Fruit fly (Drosophila melanogaster) whole organism, embryonic: ENCODE data around the gene CG42866.

Experiments
- B-H1 ChIP-seq: fragments of 200-800 bp; sonication (Bioruptor generic); IDR thresholded peaks from 3 replicates; pipeline ENCODE4 v1.3.6; 2022; ENCODE audit warnings: missing biosample characterization, missing genetic modification characterization
- CG1024 ChIP-seq: fragments of 200-800 bp; sonication (Bioruptor generic); IDR thresholded peaks from 2 replicates; pipeline ENCODE4 v1.3.6; 2022; ENCODE audit warnings: missing biosample characterization, missing genetic modification characterization
- CG10366 ChIP-seq: fragments of 200-800 bp; sonication (Bioruptor generic); IDR thresholded peaks from 2 replicates; pipeline ENCODE4 v1.3.6; 2022; ENCODE audit warnings: missing biosample characterization, missing genetic modification characterization
- CG10959 ChIP-seq: fragments of 200-800 bp; sonication (Bioruptor generic); IDR thresholded peaks from 2 replicates; pipeline ENCODE4 v1.3.6; 2022; ENCODE audit warnings: missing biosample characterization, missing genetic modification characterization
- CG10979 ChIP-seq: fragments of 200-800 bp; sonication (Bioruptor generic); optimal IDR thresholded peaks from 2 replicates; lab custom pipeline; 2018; ENCODE audit warnings: missing biosample characterization, mild to moderate bottlenecking, missing genetic modification characterization, moderate library complexity
- CG12155 ChIP-seq: fragments of 200-800 bp; sonication (Bioruptor generic); optimal IDR thresholded peaks from 3 replicates; lab custom pipeline; 2016; ENCODE audit warnings: missing biosample characterization, missing genetic modification characterization
- CG13287 ChIP-seq: fragments of 200-800 bp; sonication (Bioruptor generic); IDR thresholded peaks from 2 replicates; pipeline ENCODE4 v1.3.6; 2022; ENCODE audit warnings: missing biosample characterization, missing genetic modification characterization; ENCODE audit not compliant: partially characterized antibody
- CG14710 ChIP-seq: fragments of 200-800 bp; sonication (Bioruptor generic); optimal IDR thresholded peaks from 3 replicates; lab custom pipeline; 2019; ENCODE audit warnings: missing biosample characterization, mild to moderate bottlenecking, missing genetic modification characterization, moderate library complexity
- CG15073 ChIP-seq: fragments of 200-800 bp; sonication (Bioruptor generic); optimal IDR thresholded peaks from 2 replicates; lab custom pipeline; 2016; ENCODE audit warnings: missing biosample characterization, missing genetic modification characterization
- CG15479 ChIP-seq: fragments of 200-800 bp; sonication (Bioruptor generic); optimal IDR thresholded peaks from 3 replicates; lab custom pipeline; 2019; ENCODE audit warnings: missing biosample characterization, mild to moderate bottlenecking, missing genetic modification characterization, moderate library complexity
- CG31388 ChIP-seq: fragments of 200-800 bp; sonication (Bioruptor generic); optimal IDR thresholded peaks from 2 replicates; lab custom pipeline; 2016; ENCODE audit warnings: missing biosample characterization, missing genetic modification characterization
- CG3407 ChIP-seq: fragments of 200-800 bp; sonication (Bioruptor generic); optimal IDR thresholded peaks from 2 replicates; lab custom pipeline; 2018; ENCODE audit warnings: missing biosample characterization, mild to moderate bottlenecking, missing genetic modification characterization
- CG42726 ChIP-seq: fragments of 200-800 bp; sonication (Bioruptor generic); IDR thresholded peaks from 2 replicates; pipeline ENCODE4 v1.3.6; 2022; ENCODE audit warnings: missing biosample characterization, missing genetic modification characterization; ENCODE audit not compliant: partially characterized antibody
- CG43689 ChIP-seq: fragments of 200-800 bp; sonication (Bioruptor generic); IDR thresholded peaks from 2 replicates; pipeline ENCODE4 v1.3.6; 2022; ENCODE audit warnings: missing biosample characterization, missing genetic modification characterization
- CG7357 ChIP-seq: fragments of 200-800 bp; sonication (Bioruptor generic); IDR thresholded peaks from 3 replicates; pipeline ENCODE4 v1.3.6; 2022; ENCODE audit warnings: missing biosample characterization, missing genetic modification characterization
- CG7372 ChIP-seq: fragments of 200-800 bp; sonication (Bioruptor generic); IDR thresholded peaks from 2 replicates; pipeline ENCODE4 v1.3.6; 2022; ENCODE audit warnings: missing biosample characterization, missing genetic modification characterization
- CG7556 ChIP-seq: fragments of 200-800 bp; sonication (Bioruptor generic); optimal IDR thresholded peaks from 2 replicates; lab custom pipeline; 2017; ENCODE audit warnings: missing biosample characterization, mild to moderate bottlenecking, missing genetic modification characterization
- CG7963 ChIP-seq: fragments of 200-800 bp; sonication (Bioruptor generic); IDR thresholded peaks from 3 replicates; pipeline ENCODE4 v1.3.6; 2022; ENCODE audit warnings: missing biosample characterization, missing genetic modification characterization; ENCODE audit not compliant: partially characterized antibody
- Chrac-16 ChIP-seq: fragments of 200-800 bp; sonication (Bioruptor generic); optimal IDR thresholded peaks from 3 replicates; lab custom pipeline; 2016; ENCODE audit warnings: missing biosample characterization, missing genetic modification characterization
- CkIIα-i1 ChIP-seq: fragments of 200-800 bp; sonication (Bioruptor generic); IDR thresholded peaks from 2 replicates; pipeline ENCODE4 v1.3.6; 2022; ENCODE audit warnings: missing biosample characterization, missing genetic modification characterization
- Dref ChIP-seq: fragments of 200-800 bp; sonication (Bioruptor generic); IDR thresholded peaks from 2 replicates; pipeline ENCODE4 v1.3.6; 2022; ENCODE audit warnings: missing biosample characterization, missing genetic modification characterization
- Drgx ChIP-seq: fragments of 200-800 bp; sonication (Bioruptor generic); IDR thresholded peaks from 2 replicates; pipeline ENCODE4 v1.3.6; 2022; ENCODE audit warnings: missing biosample characterization, missing genetic modification characterization
- ERR ChIP-seq: fragments of 200-800 bp; sonication (Bioruptor generic); optimal IDR thresholded peaks from 2 replicates; lab custom pipeline; 2016; ENCODE audit warnings: missing biosample characterization, missing genetic modification characterization
- Elba2 ChIP-seq: fragments of 200-800 bp; sonication (Bioruptor generic); optimal IDR thresholded peaks from 3 replicates; lab custom pipeline; 2016; ENCODE audit warnings: missing biosample characterization, missing genetic modification characterization
- Ets65A ChIP-seq: fragments of 200-800 bp; sonication (Bioruptor generic); peaks from one replicate; lab custom pipeline; 2016; ENCODE audit warnings: missing biosample characterization, missing genetic modification characterization
- Jarid2 ChIP-seq: fragments of 200-800 bp; sonication (Bioruptor generic); optimal IDR thresholded peaks from 3 replicates; lab custom pipeline; 2017; ENCODE audit warnings: mild to moderate bottlenecking, missing biosample characterization, missing genetic modification reagents, missing genetic modification characterization
- MESR4 ChIP-seq: fragments of 200-800 bp; sonication (Bioruptor generic); optimal IDR thresholded peaks from 2 replicates; lab custom pipeline; 2018; ENCODE audit warnings: missing biosample characterization, mild to moderate bottlenecking, missing genetic modification characterization, moderate library complexity
- Meics ChIP-seq: fragments of 200-800 bp; sonication (Bioruptor generic); optimal IDR thresholded peaks from 2 replicates; lab custom pipeline; 2017; ENCODE audit warnings: missing biosample characterization, mild to moderate bottlenecking, missing genetic modification characterization
- Nf-YA ChIP-seq: fragments of 200-800 bp; sonication (Bioruptor generic); IDR thresholded peaks from 2 replicates; pipeline ENCODE4 v1.3.6; 2022; ENCODE audit warnings: missing biosample characterization, missing genetic modification characterization
- Nf-YC ChIP-seq: fragments of 200-800 bp; optimal IDR thresholded peaks from 3 replicates; lab custom pipeline; 2019; ENCODE audit warnings: missing biosample characterization, mild to moderate bottlenecking, missing genetic modification characterization, moderate library complexity
- Oaz ChIP-seq: fragments of 200-800 bp; sonication (Bioruptor generic); IDR thresholded peaks from 2 replicates; pipeline ENCODE4 v1.3.6; 2022; ENCODE audit warnings: missing biosample characterization, missing genetic modification characterization
- PHDP ChIP-seq: fragments of 200-800 bp; sonication (Bioruptor generic); optimal IDR thresholded peaks from 3 replicates; lab custom pipeline; 2018; ENCODE audit warnings: missing biosample characterization, mild to moderate bottlenecking, missing genetic modification characterization, moderate library complexity
- az2 ChIP-seq: fragments of 200-800 bp; sonication (Bioruptor generic); optimal IDR thresholded peaks from 3 replicates; lab custom pipeline; 2016; ENCODE audit warnings: missing biosample characterization, missing genetic modification characterization
- btn ChIP-seq: fragments of 200-800 bp; sonication (Bioruptor generic); optimal IDR thresholded peaks from 2 replicates; lab custom pipeline; 2016; ENCODE audit warnings: missing biosample characterization, missing genetic modification characterization
- cg ChIP-seq: fragments of 200-800 bp; sonication (Bioruptor generic); optimal IDR thresholded peaks from 3 replicates; lab custom pipeline; 2019; ENCODE audit warnings: missing biosample characterization, mild to moderate bottlenecking, missing genetic modification characterization, moderate library complexity
- cwo ChIP-seq: fragments of 200-800 bp; sonication (Bioruptor generic); optimal IDR thresholded peaks from 3 replicates; lab custom pipeline; 2017; ENCODE audit warnings: missing biosample characterization, missing genetic modification characterization, mild to moderate bottlenecking, moderate library complexity, missing genetic modification reagents
- dm ChIP-seq: fragments of 200-800 bp; sonication (Bioruptor generic); optimal IDR thresholded peaks from 3 replicates; lab custom pipeline; 2016; ENCODE audit warnings: missing biosample characterization, missing genetic modification characterization
- gem ChIP-seq: fragments of 200-800 bp; sonication (Bioruptor generic); optimal IDR thresholded peaks from 2 replicates; lab custom pipeline; 2019; ENCODE audit warnings: missing biosample characterization, mild to moderate bottlenecking, missing genetic modification characterization, moderate library complexity
- grn ChIP-seq: fragments of 200-800 bp; sonication (Bioruptor generic); optimal IDR thresholded peaks from 3 replicates; lab custom pipeline; 2017; ENCODE audit warnings: missing biosample characterization, missing genetic modification characterization
- h ChIP-seq: fragments of >200 bp; optimal IDR thresholded peaks from 2 replicates; lab custom pipeline; 2017
- insv ChIP-seq, 2 experiments: fragments of 200-800 bp; sonication (Bioruptor generic); optimal IDR thresholded peaks; 3 replicates each; lab custom pipeline; 2016 to 2018; ENCODE audit warnings: missing biosample characterization in 2 of 2, missing genetic modification characterization in 2 of 2
- jing ChIP-seq: fragments of 200-800 bp; sonication (Bioruptor generic); optimal IDR thresholded peaks from 2 replicates; lab custom pipeline; 2018; ENCODE audit warnings: missing biosample characterization, mild to moderate bottlenecking, missing genetic modification characterization
- lov ChIP-seq, 2 experiments: fragments of 200-800 bp in 1 of 2; fragments of >200 bp in 1 of 2; sonication (Bioruptor generic) in 1 of 2; IDR thresholded peaks in 1 of 2; optimal IDR thresholded peaks in 1 of 2; 2 replicates in 1 of 2; 3 replicates in 1 of 2; pipeline versions ENCODE4 v1.3.6 to Lab custom; 2017 to 2022; ENCODE audit warnings: missing biosample characterization in 1 of 2, missing genetic modification characterization in 1 of 2
- mld ChIP-seq: fragments of 200-800 bp; sonication (Bioruptor generic); IDR thresholded peaks from 3 replicates; pipeline ENCODE4 v1.3.6; 2022; ENCODE audit warnings: missing biosample characterization, missing genetic modification characterization; ENCODE audit not compliant: partially characterized antibody
- oc ChIP-seq: fragments of 200-800 bp; sonication (Bioruptor generic); optimal IDR thresholded peaks from 2 replicates; lab custom pipeline; 2018; ENCODE audit warnings: missing biosample characterization, mild to moderate bottlenecking, missing genetic modification characterization, moderate library complexity
- peb ChIP-seq: fragments of 200-800 bp; sonication (Bioruptor generic); IDR thresholded peaks from 2 replicates; pipeline ENCODE4 v1.3.6; 2022; ENCODE audit warnings: missing biosample characterization, missing genetic modification characterization
- ranshi ChIP-seq: fragments of 200-800 bp; sonication (Bioruptor generic); IDR thresholded peaks from 2 replicates; pipeline ENCODE4 v1.3.6; 2022; ENCODE audit warnings: missing biosample characterization, missing genetic modification characterization
- scrt ChIP-seq: fragments of 200-800 bp; sonication (Bioruptor generic); optimal IDR thresholded peaks from 2 replicates; lab custom pipeline; 2018; ENCODE audit warnings: missing biosample characterization, mild to moderate bottlenecking, missing genetic modification characterization, moderate library complexity
- ssp ChIP-seq: fragments of 200-800 bp; sonication (Bioruptor generic); IDR thresholded peaks from 2 replicates; pipeline ENCODE4 v1.3.6; 2022; ENCODE audit warnings: missing biosample characterization, missing genetic modification characterization
- trem ChIP-seq: fragments of 200-800 bp; optimal IDR thresholded peaks from 3 replicates; lab custom pipeline; 2019; ENCODE audit warnings: missing biosample characterization, mild to moderate bottlenecking, missing genetic modification characterization, moderate library complexity
- vfl ChIP-seq: fragments of 200-800 bp; sonication (Bioruptor generic); optimal IDR thresholded peaks from 2 replicates; lab custom pipeline; 2016; ENCODE audit warnings: missing biosample characterization, missing genetic modification characterization

CG42866 gene

DNA sequence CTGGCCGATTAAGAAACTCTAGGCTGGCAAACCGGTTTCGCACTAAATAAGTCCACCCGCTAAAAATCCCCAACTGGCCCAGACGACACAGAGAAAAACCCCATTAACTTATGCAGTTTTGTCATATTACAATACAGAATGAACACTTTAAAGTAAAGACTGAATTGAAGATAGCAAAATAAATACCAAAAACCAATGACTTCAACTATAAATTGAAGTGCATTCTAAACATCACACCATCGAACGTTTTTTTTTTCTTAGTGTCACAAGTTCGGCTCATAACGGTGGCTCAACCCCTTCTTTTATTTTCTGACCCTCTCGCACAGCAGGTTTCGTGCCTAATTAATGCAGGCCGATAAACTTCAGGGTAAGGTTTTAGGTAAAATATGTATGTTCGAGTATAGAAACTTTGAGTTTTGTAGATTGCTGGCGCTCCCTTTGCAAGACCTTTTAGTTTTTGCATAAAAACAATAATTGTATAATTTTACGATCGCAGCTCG, 20.1 kb downstream of the CG42866 start (continued):
- TF ChIP-seq Dref (GFP tag; lab: Robert Waterston, UW) (no peak), CG42726 (GFP tag; lab: Robert Waterston, UW) (no peak), CG1024 (GFP tag; lab: Robert Waterston, UW) (peak; percentile 54), CG7556 (GFP tag; lab: Kevin White, UChicago) (peak; percentile 86), CG15479 (no peak), ERR (peak; percentile 24), CG7357 (GFP tag; lab: Robert Waterston, UW) (peak; percentile 84), ranshi (GFP tag; lab: Robert Waterston, UW) (peak; percentile 91), CG13287 (GFP tag; lab: Robert Waterston, UW) (no peak; the same call in 1 of the 2 replicates), Drgx (GFP tag; lab: Robert Waterston, UW) (peak; percentile 89), gem (tag; lab: Kevin White, UChicago) (peak; percentile 92), Ets65A (GFP tag; lab: Kevin White, UChicago) (no peak), B-H1 (GFP tag; lab: Robert Waterston, UW) (peak; percentile 88), oc (tag; lab: Kevin White, UChicago) (peak; percentile 85), Meics (GFP tag; lab: Kevin White, UChicago) (peak; percentile 86), trem (peak; percentile 20), CG10959 (GFP tag; lab: Robert Waterston, UW) (peak; percentile 5; the same call in 1 of the 2 replicates), az2 (GFP tag; lab: Kevin White, UChicago) (peak; percentile 85), CG15073 (GFP tag; lab: Kevin White, UChicago) (peak; percentile 24), CG10366 (GFP tag; lab: Robert Waterston, UW) (peak; percentile 90), cwo (GFP tag; lab: Kevin White, UChicago) (peak; percentile 72), CG14710 (tag; lab: Kevin White, UChicago) (peak; percentile 63), Elba2 (no peak), jing (GFP tag; lab: Kevin White, UChicago) (peak; percentile 72), CG12155 (GFP tag; lab: Kevin White, UChicago) (peak; percentile 86), peb (GFP tag; lab: Robert Waterston, UW) (peak; percentile 75), CG43689 (GFP tag; lab: Robert Waterston, UW) (peak; percentile 68), CG10979 (tag; lab: Kevin White, UChicago) (peak; percentile 75), Jarid2 (GFP tag; lab: Kevin White, UChicago) (peak; percentile 46), grn (GFP tag; lab: Kevin White, UChicago) (peak; percentile 28), mld (no peak), Nf-YA (peak; percentile 83), h (no peak), lov (optimal IDR thresholded peaks at IDR 0.05; lab: Kevin White, UChicago) (no peak), lov (GFP tag; IDR thresholded peaks at IDR 0.05; lab: Robert Waterston, UW) (peak; percentile 83), vfl (GFP tag; lab: Kevin White, UChicago) (peak; percentile 80), ssp (GFP tag; lab: Robert Waterston, UW) (peak; percentile 75), cg (GFP tag; lab: Kevin White, UChicago) (no peak), PHDP (tag; lab: Kevin White, UChicago) (peak; percentile 85), CkIIα-i1 (no peak), btn (GFP tag; lab: Kevin White, UChicago) (no peak), Nf-YC (tag; lab: Kevin White, UChicago) (peak; percentile 37), CG31388 (GFP tag; lab: Kevin White, UChicago) (no peak), CG7963 (no peak), MESR4 (GFP tag; lab: Kevin White, UChicago) (no peak), Oaz (GFP tag; lab: Robert Waterston, UW) (peak; percentile 85), CG3407 (GFP tag; lab: Kevin White, UChicago) (peak; percentile 59), Chrac-16 (GFP tag; lab: Kevin White, UChicago) (peak; percentile 85), CG7372 (GFP tag; lab: Robert Waterston, UW) (peak; percentile 81), scrt (peak; percentile 70), dm (GFP tag; lab: Kevin White, UChicago) (peak; percentile 71), insv (GFP tag; optimal IDR thresholded peaks at IDR 0.05; lab: Kevin White, UChicago) (peak in 1 of 2 experiments; percentile 11)
